Worm (Caenorhabditis elegans) whole organism, late embryonic: ENCODE data around the gene gex-3.

ENCODE experiments used
- ceh-30 ChIP-seq: fragments of 150-350 bp; optimal IDR thresholded peaks from 2 replicates; lab custom pipeline; 2014; ENCODE audit warnings: missing biosample characterization, missing genetic modification characterization
- ets-4 ChIP-seq: sonication (generic microtip); optimal IDR thresholded peaks from 2 replicates; lab custom pipeline; 2016; ENCODE audit warnings: missing genetic modification characterization, missing compliant biosample characterization
- nhr-11 ChIP-seq: fragments of 150-350 bp; optimal IDR thresholded peaks from 2 replicates; lab custom pipeline; 2014; ENCODE audit warnings: missing biosample characterization, missing genetic modification characterization
- pha-4 ChIP-seq: fragments of 150-350 bp; optimal IDR thresholded peaks from 2 replicates; lab custom pipeline; 2018; ENCODE audit warnings: missing biosample characterization, missing genetic modification reagents, missing genetic modification characterization

DNA sequence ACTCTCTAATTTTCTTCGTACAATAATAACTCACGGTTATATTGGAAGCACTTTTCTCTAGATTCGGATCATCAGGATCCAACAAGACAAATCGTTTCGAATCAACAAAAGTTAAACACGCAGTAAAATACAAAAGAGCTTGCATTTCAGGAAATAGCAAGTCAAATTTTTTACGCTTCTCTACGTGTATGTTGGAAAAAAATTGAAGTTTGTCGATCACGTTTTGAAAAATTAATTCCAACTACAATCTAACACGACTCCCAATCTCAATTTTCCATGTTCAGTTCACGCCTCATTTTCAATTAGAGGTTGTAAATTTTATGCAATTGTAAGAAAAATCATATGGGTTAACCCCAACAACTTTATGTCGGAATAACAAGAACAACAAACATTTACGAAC is 14.3 kb upstream of the gex-3 start, which contains the start of gene spe-45:
- TF ChIP-seq pha-4 (tag; lab: Kevin White, UChicago), result no peak
- TF ChIP-seq nhr-11, result no peak
- TF ChIP-seq ets-4 (tag; lab: Kevin White, UChicago), result no peak
- no peak for TF ChIP-seq ceh-30 (tag; lab: Kevin White, UChicago)
